Fruit fly (Drosophila melanogaster) whole organism, embryonic: ENCODE measurements around the gene CG14778.

ENCODE experiments used
- Ada2b ChIP-seq: fragments of 200-800 bp; sonication (Bioruptor generic); IDR thresholded peaks from 2 replicates; pipeline ENCODE4 v1.3.6; 2022; ENCODE audit warnings: missing biosample characterization, missing genetic modification characterization
- Awh ChIP-seq: fragments of 200-800 bp; sonication (Bioruptor generic); IDR thresholded peaks from 2 replicates; pipeline ENCODE4, ENCODE4 v1.3.6; 2022; ENCODE audit warnings: missing biosample characterization, missing genetic modification characterization
- CG10209 ChIP-seq: fragments of 200-800 bp; sonication (Bioruptor generic); optimal IDR thresholded peaks from 3 replicates; lab custom pipeline; 2017; ENCODE audit warnings: missing biosample characterization, mild to moderate bottlenecking, missing genetic modification characterization, missing genetic modification reagents
- CG10366 ChIP-seq: fragments of 200-800 bp; sonication (Bioruptor generic); IDR thresholded peaks from 2 replicates; pipeline ENCODE4 v1.3.6; 2022; ENCODE audit warnings: missing biosample characterization, missing genetic modification characterization
- CG11560 ChIP-seq: fragments of 200-800 bp; sonication (Bioruptor generic); IDR thresholded peaks from 3 replicates; pipeline ENCODE4 v1.3.6; 2022; ENCODE audit warnings: missing biosample characterization, missing genetic modification characterization
- CG12155 ChIP-seq: fragments of 200-800 bp; sonication (Bioruptor generic); optimal IDR thresholded peaks from 3 replicates; lab custom pipeline; 2016; ENCODE audit warnings: missing biosample characterization, missing genetic modification characterization
- CG12391 ChIP-seq: fragments of 200-800 bp; sonication (Bioruptor generic); optimal IDR thresholded peaks from 3 replicates; lab custom pipeline; 2018; ENCODE audit warnings: missing biosample characterization, mild to moderate bottlenecking, missing genetic modification characterization, moderate library complexity
- CG13624 ChIP-seq: fragments of 200-800 bp; sonication (Bioruptor generic); optimal IDR thresholded peaks from 2 replicates; lab custom pipeline; 2016; ENCODE audit warnings: missing biosample characterization, missing genetic modification characterization
- CG14965 ChIP-seq: fragments of 200-800 bp; sonication (Bioruptor generic); optimal IDR thresholded peaks from 2 replicates; lab custom pipeline; 2016; ENCODE audit warnings: missing biosample characterization, missing genetic modification characterization, borderline replicate concordance
- CG18262 ChIP-seq: fragments of 200-800 bp; optimal IDR thresholded peaks from 3 replicates; lab custom pipeline; 2019; ENCODE audit warnings: missing biosample characterization, mild to moderate bottlenecking, missing genetic modification characterization, moderate library complexity
- CG34376 ChIP-seq: fragments of 200-800 bp; sonication (Bioruptor generic); optimal IDR thresholded peaks from 2 replicates; lab custom pipeline; 2018; ENCODE audit warnings: missing biosample characterization, mild to moderate bottlenecking, missing genetic modification characterization
- CG3847 ChIP-seq: fragments of 200-800 bp; sonication (Bioruptor generic); IDR thresholded peaks from 2 replicates; pipeline ENCODE4 v1.3.6; 2022; ENCODE audit warnings: missing biosample characterization, missing genetic modification characterization
- CG4328 ChIP-seq: fragments of 200-800 bp; sonication (Bioruptor generic); optimal IDR thresholded peaks from 3 replicates; lab custom pipeline; 2017; ENCODE audit warnings: missing biosample characterization, missing genetic modification reagents, missing genetic modification characterization
- CG43689 ChIP-seq: fragments of 200-800 bp; sonication (Bioruptor generic); IDR thresholded peaks from 2 replicates; pipeline ENCODE4 v1.3.6; 2022; ENCODE audit warnings: missing biosample characterization, missing genetic modification characterization
- CG5245 ChIP-seq: fragments of 200-800 bp; sonication (Bioruptor generic); optimal IDR thresholded peaks from 3 replicates; lab custom pipeline; 2016; ENCODE audit warnings: missing biosample characterization, missing genetic modification characterization
- CG5953 ChIP-seq: fragments of 200-800 bp; sonication (Bioruptor generic); IDR thresholded peaks from 2 replicates; pipeline ENCODE4 v1.3.6; 2022; ENCODE audit warnings: missing biosample characterization, missing genetic modification characterization
- CG6689 ChIP-seq: fragments of 200-800 bp; sonication (Bioruptor generic); IDR thresholded peaks from 2 replicates; pipeline ENCODE4 v1.3.6; 2022; ENCODE audit warnings: missing biosample characterization, missing genetic modification characterization
- CG7839 ChIP-seq: fragments of 200-800 bp; sonication (Bioruptor generic); optimal IDR thresholded peaks from 3 replicates; lab custom pipeline; 2018; ENCODE audit warnings: missing biosample characterization, mild to moderate bottlenecking, missing genetic modification characterization, moderate library complexity
- CHES-1-like ChIP-seq: fragments of 200-800 bp; sonication (Bioruptor generic); optimal IDR thresholded peaks from 2 replicates; lab custom pipeline; 2016; ENCODE audit warnings: missing biosample characterization, missing genetic modification characterization
- D19B ChIP-seq: fragments of 200-800 bp; sonication (Bioruptor generic); optimal IDR thresholded peaks from 2 replicates; lab custom pipeline; 2017; ENCODE audit warnings: missing biosample characterization, mild to moderate bottlenecking, missing genetic modification characterization
- Dad ChIP-seq: fragments of 200-800 bp; sonication (Bioruptor generic); optimal IDR thresholded peaks from 3 replicates; lab custom pipeline; 2016; ENCODE audit warnings: missing biosample characterization, missing genetic modification characterization
- Dip2 ChIP-seq: fragments of 200-800 bp; sonication (Bioruptor generic); IDR thresholded peaks from 2 replicates; pipeline ENCODE4 v1.3.6; 2022; ENCODE audit warnings: missing biosample characterization, missing genetic modification characterization
- E2f1 ChIP-seq: fragments of 200-800 bp; sonication (Bioruptor generic); IDR thresholded peaks from 2 replicates; pipeline ENCODE4 v1.3.6; 2022; ENCODE audit warnings: missing biosample characterization, missing genetic modification characterization
- Fer1 ChIP-seq: fragments of 200-800 bp; sonication (Bioruptor generic); optimal IDR thresholded peaks from 2 replicates; lab custom pipeline; 2017; ENCODE audit warnings: missing biosample characterization, mild to moderate bottlenecking, missing genetic modification characterization
- Hsf ChIP-seq: fragments of 200-800 bp; sonication (Bioruptor generic); optimal IDR thresholded peaks from 3 replicates; lab custom pipeline; 2016; ENCODE audit warnings: missing biosample characterization, missing genetic modification characterization
- MBD-R2 ChIP-seq: fragments of 200-800 bp; sonication (Bioruptor generic); IDR thresholded peaks from 2 replicates; pipeline ENCODE4 v1.3.6; 2022; ENCODE audit warnings: missing biosample characterization, missing genetic modification characterization
- MESR4 ChIP-seq: fragments of 200-800 bp; sonication (Bioruptor generic); optimal IDR thresholded peaks from 2 replicates; lab custom pipeline; 2018; ENCODE audit warnings: missing biosample characterization, mild to moderate bottlenecking, missing genetic modification characterization, moderate library complexity
- Mad ChIP-seq: fragments of 200-800 bp; sonication (Bioruptor generic); optimal IDR thresholded peaks from 2 replicates; lab custom pipeline; 2016; ENCODE audit warnings: missing biosample characterization, missing genetic modification characterization
- Mes4 ChIP-seq: fragments of 200-800 bp; sonication (Bioruptor generic); optimal IDR thresholded peaks from 2 replicates; lab custom pipeline; 2016; ENCODE audit warnings: missing biosample characterization, missing genetic modification characterization
- Stat92E ChIP-seq, 3 experiments: fragments of >200 bp in 2 of 3; fragments of 200-800 bp in 1 of 3; sonication (Bioruptor generic) in 1 of 3; optimal IDR thresholded peaks; 2 replicates each; lab custom pipeline; 2017 to 2019; ENCODE audit warnings: missing biosample characterization in 3 of 3, missing genetic modification characterization in 3 of 3, mild to moderate bottlenecking in 1 of 3, moderate library complexity in 1 of 3
- Xbp1 ChIP-seq: fragments of 200-800 bp; sonication (Bioruptor generic); optimal IDR thresholded peaks from 3 replicates; lab custom pipeline; 2016; ENCODE audit warnings: missing biosample characterization, mild to moderate bottlenecking, missing genetic modification characterization
- al ChIP-seq: fragments of 200-800 bp; sonication (Bioruptor generic); IDR thresholded peaks from 2 replicates; pipeline ENCODE4 v1.3.6; 2022; ENCODE audit warnings: missing biosample characterization, missing genetic modification characterization
- ase ChIP-seq: fragments of 200-800 bp; sonication (Bioruptor generic); IDR thresholded peaks from 3 replicates; pipeline ENCODE4 v1.3.6; 2022; ENCODE audit warnings: missing biosample characterization, missing genetic modification characterization
- bbx ChIP-seq: fragments of 200-800 bp; sonication (Bioruptor generic); IDR thresholded peaks from 2 replicates; pipeline ENCODE4 v1.3.6; 2022; ENCODE audit warnings: missing biosample characterization, missing genetic modification characterization; ENCODE audit not compliant: partially characterized antibody
- bsh ChIP-seq, 2 experiments: fragments of 200-800 bp; sonication (Bioruptor generic); optimal IDR thresholded peaks; 2 replicates each; lab custom pipeline; 2017 to 2018; ENCODE audit warnings: mild to moderate bottlenecking in 2 of 2, missing biosample characterization in 2 of 2, missing genetic modification characterization in 2 of 2, moderate library complexity in 1 of 2
- dm ChIP-seq: fragments of 200-800 bp; sonication (Bioruptor generic); optimal IDR thresholded peaks from 3 replicates; lab custom pipeline; 2016; ENCODE audit warnings: missing biosample characterization, missing genetic modification characterization
- eve ChIP-seq, 2 experiments: fragments of >200 bp; optimal IDR thresholded peaks; 2 replicates each; lab custom pipeline; 2017; ENCODE audit warnings: missing biosample characterization in 2 of 2, missing genetic modification characterization in 2 of 2
- gsb ChIP-seq: fragments of 200-800 bp; sonication (Bioruptor generic); IDR thresholded peaks from 2 replicates; pipeline ENCODE4 v1.3.6; 2022; ENCODE audit warnings: missing biosample characterization, missing genetic modification characterization
- h ChIP-seq: fragments of >200 bp; optimal IDR thresholded peaks from 2 replicates; lab custom pipeline; 2017
- inv ChIP-seq: fragments of 200-800 bp; sonication (Bioruptor generic); IDR thresholded peaks from 2 replicates; pipeline ENCODE4 v1.3.6; 2022; ENCODE audit warnings: missing biosample characterization, missing genetic modification characterization; ENCODE audit not compliant: partially characterized antibody
- ken ChIP-seq: fragments of 200-800 bp; sonication (Bioruptor generic); IDR thresholded peaks from 3 replicates; pipeline ENCODE4 v1.3.6; 2022; ENCODE audit warnings: missing biosample characterization, missing genetic modification characterization
- kni ChIP-seq: fragments of 200-800 bp; sonication (Bioruptor generic); optimal IDR thresholded peaks from 3 replicates; lab custom pipeline; 2017; ENCODE audit warnings: mild to moderate bottlenecking, missing biosample characterization, missing genetic modification reagents, missing genetic modification characterization
- maf-S ChIP-seq: fragments of 200-800 bp; sonication (Bioruptor generic); optimal IDR thresholded peaks from 2 replicates; lab custom pipeline; 2016; ENCODE audit warnings: missing biosample characterization, missing genetic modification characterization
- nerfin-1 ChIP-seq: fragments of 200-800 bp; sonication (Bioruptor generic); optimal IDR thresholded peaks from 3 replicates; lab custom pipeline; 2019; ENCODE audit warnings: missing biosample characterization, mild to moderate bottlenecking, missing genetic modification characterization, moderate library complexity
- nmo ChIP-seq: fragments of 200-800 bp; sonication (Bioruptor generic); optimal IDR thresholded peaks from 2 replicates; lab custom pipeline; 2018; ENCODE audit warnings: missing biosample characterization, mild to moderate bottlenecking, missing genetic modification characterization, moderate library complexity
- salm ChIP-seq: fragments of 200-800 bp; sonication (Bioruptor generic); optimal IDR thresholded peaks from 2 replicates; lab custom pipeline; 2018; ENCODE audit warnings: missing biosample characterization, mild to moderate bottlenecking, missing genetic modification characterization
- seq ChIP-seq: fragments of 200-800 bp; sonication (Bioruptor generic); IDR thresholded peaks from 2 replicates; pipeline ENCODE4 v1.3.6; 2022; ENCODE audit warnings: missing biosample characterization, missing genetic modification characterization
- so ChIP-seq: fragments of 200-800 bp; sonication (Bioruptor generic); IDR thresholded peaks from 3 replicates; pipeline ENCODE4 v1.3.6; 2022; ENCODE audit warnings: missing biosample characterization, missing genetic modification characterization
- tap ChIP-seq: fragments of 200-800 bp; optimal IDR thresholded peaks from 3 replicates; lab custom pipeline; 2019; ENCODE audit warnings: missing biosample characterization, mild to moderate bottlenecking, missing genetic modification characterization, moderate library complexity
- unc-4 ChIP-seq: fragments of 200-800 bp; sonication (Bioruptor generic); IDR thresholded peaks from 2 replicates; pipeline ENCODE4 v1.3.6; 2022; ENCODE audit warnings: missing biosample characterization, missing genetic modification characterization; ENCODE audit not compliant: partially characterized antibody
- wdn ChIP-seq: fragments of 200-800 bp; sonication (Bioruptor generic); IDR thresholded peaks from 2 replicates; pipeline ENCODE4 v1.3.6; 2022; ENCODE audit warnings: missing biosample characterization, missing genetic modification characterization
- zf30C ChIP-seq: fragments of 200-800 bp; sonication (Bioruptor generic); optimal IDR thresholded peaks from 3 replicates; lab custom pipeline; 2018; ENCODE audit warnings: missing biosample characterization, mild to moderate bottlenecking, missing genetic modification characterization

The CG14778 gene

dm6 chrX:1512753-1513226 lies 45.5 kb downstream of the CG14778 start, which contains the start of gene CG14795 (continued):
- TF ChIP-seq CG43689 (no peak), h (no peak), CG7839 (tag; lab: Kevin White, UChicago) (peak; percentile 6), ken (GFP tag; lab: Robert Waterston, UW) (peak; percentile 59; the same call in 1 of the 3 replicates), CG14965 (GFP tag; lab: Kevin White, UChicago) (no peak), so (GFP tag; lab: Robert Waterston, UW) (no peak), unc-4 (GFP tag; lab: Robert Waterston, UW) (peak; percentile 94), gsb (GFP tag; lab: Robert Waterston, UW) (no peak), CG5245 (GFP tag; lab: Kevin White, UChicago) (no peak), CG6689 (no peak), bbx (peak; percentile 97), tap (no peak), nerfin-1 (tag; lab: Kevin White, UChicago) (peak; percentile 13), Mad (GFP tag; lab: Kevin White, UChicago) (peak; percentile 32), CG13624 (GFP tag; lab: Kevin White, UChicago) (peak; percentile 60), inv (GFP tag; lab: Robert Waterston, UW) (peak; percentile 91), Dip2 (GFP tag; lab: Robert Waterston, UW) (no peak), kni (GFP tag; lab: Kevin White, UChicago) (no peak), D19B (no peak), Xbp1 (GFP tag; lab: Kevin White, UChicago) (peak; percentile 49), E2f1 (no peak), CG12155 (GFP tag; lab: Kevin White, UChicago) (peak; percentile 35), CG10366 (GFP tag; lab: Robert Waterston, UW) (no peak), CG18262 (tag; lab: Kevin White, UChicago) (peak; percentile 11), MBD-R2 (GFP tag; lab: Robert Waterston, UW) (peak; percentile 57), CG12391 (tag; lab: Kevin White, UChicago) (peak; percentile 23), maf-S (no peak), Mes4 (GFP tag; lab: Kevin White, UChicago) (no peak), MESR4 (peak; percentile 91), wdn (no peak), dm (GFP tag; lab: Kevin White, UChicago) (peak; percentile 80), CG10209 (GFP tag; lab: Kevin White, UChicago) (no peak), salm (no peak), Hsf (GFP tag; lab: Kevin White, UChicago) (peak; percentile 37), zf30C (no peak), Dad (peak; percentile 40), CG5953 (GFP tag; lab: Robert Waterston, UW) (no peak), CG34376 (no peak), seq (no peak), nmo (GFP tag; lab: Kevin White, UChicago) (peak; percentile 69), CHES-1-like (GFP tag; lab: Kevin White, UChicago) (peak; percentile 75), CG3847 (GFP tag; lab: Robert Waterston, UW) (peak; percentile 71), CG4328 (GFP tag; lab: Kevin White, UChicago) (no peak), eve (GFP tag; optimal IDR thresholded peaks at IDR 0.05; lab: Kevin White, UChicago) (no peak), al (GFP tag; lab: Robert Waterston, UW) (no peak), ase (no peak), CG11560 (peak; percentile 69; the same call in 2 of the 3 replicates), Awh (GFP tag; lab: Robert Waterston, UW) (no peak), Fer1 (peak; percentile 41), bsh (GFP tag; optimal IDR thresholded peaks at IDR 0.05; lab: Kevin White, UChicago) (no peak), Ada2b (GFP tag; lab: Robert Waterston, UW) (no peak), Stat92E (GFP tag; optimal IDR thresholded peaks at IDR 0.05; lab: Kevin White, UChicago) (peak in 1 of 3 experiments; percentile 49)
